Worm (Caenorhabditis elegans): ENCODE results near the gene C29G2.3.
A peak's percentile ranks its signal among the peaks of the same experiment; 100 is the strongest.

The C29G2.3 gene

ce11 chrV:2603056-2603455 is 22.4 kb downstream of the C29G2.3 start, which contains the start of gene F53E10.6 (continued):
- no peak for TF ChIP-seq aptf-2 (GFP tag; conservative IDR thresholded peaks at IDR 0.05)
- TF ChIP-seq zim-3 (tag; optimal IDR thresholded peaks at IDR 0.05), result no peak
- no peak for TF ChIP-seq mes-4 (tag; optimal IDR thresholded peaks at IDR 0.05)
- no peak for TF ChIP-seq madf-3 (GFP tag; IDR thresholded peaks at IDR 0.05)
- no peak for TF ChIP-seq B0035.1 (tag; optimal IDR thresholded peaks at IDR 0.05)
- TF ChIP-seq die-1 (tag; optimal IDR thresholded peaks at IDR 0.05), result no peak
- no peak for TF ChIP-seq ztf-26 (tag; optimal IDR thresholded peaks at IDR 0.05)
- no peak for TF ChIP-seq egrh-3 (GFP tag; IDR thresholded peaks at IDR 0.05)
- no peak for TF ChIP-seq pha-4 (tag; optimal IDR thresholded peaks at IDR 0.05)
- no peak for TF ChIP-seq rpc-1 (optimal IDR thresholded peaks at IDR 0.05)
- no peak for TF ChIP-seq rpc-1 (tag; optimal IDR thresholded peaks at IDR 0.05)
- TF ChIP-seq madf-8 (GFP tag; conservative IDR thresholded peaks at IDR 0.05), result no peak
- TF ChIP-seq fkh-3 (tag; optimal IDR thresholded peaks at IDR 0.05), result no peak
- TF ChIP-seq F52B5.7 (tag; optimal IDR thresholded peaks at IDR 0.05), result no peak
- no peak for TF ChIP-seq ztf-3 (GFP tag; optimal IDR thresholded peaks at IDR 0.05)
- TF ChIP-seq F22D6.2 (tag; optimal IDR thresholded peaks at IDR 0.05), result no peak
- TF ChIP-seq F37B4.10 (GFP tag; IDR thresholded peaks at IDR 0.05), result no peak
- TF ChIP-seq dpl-1 (GFP tag; optimal IDR thresholded peaks at IDR 0.05), result peak; percentile 69
- no peak for TF ChIP-seq egl-18 (GFP tag; IDR thresholded peaks at IDR 0.05)
- no peak for TF ChIP-seq ceh-91 (GFP tag; IDR thresholded peaks at IDR 0.05)
- TF ChIP-seq nhr-120 (GFP tag; IDR thresholded peaks at IDR 0.05), result no peak
- TF ChIP-seq lin-35 (GFP tag; optimal IDR thresholded peaks at IDR 0.05), result peak in 1 of 3 experiments; percentile 65
- TF ChIP-seq lin-26 (GFP tag; IDR thresholded peaks at IDR 0.05), result no peak
- 0 out of 2 replicates have a peak, but pooled peaks have one; percentile 9 for TF ChIP-seq ztf-28 (GFP tag; IDR thresholded peaks at IDR 0.05)
- TF ChIP-seq snpc-3.4 (tag; optimal IDR thresholded peaks at IDR 0.05), result no peak
- TF ChIP-seq ztf-18 (tag; optimal IDR thresholded peaks at IDR 0.05), result no peak
- TF ChIP-seq gei-17 (GFP tag; optimal IDR thresholded peaks at IDR 0.05), result no peak
- TF ChIP-seq nfya-2 (GFP tag; IDR thresholded peaks at IDR 0.05), result no peak
- 0 out of 2 replicates have a peak, but pooled peaks have one; percentile 24 for TF ChIP-seq lir-1 (GFP tag; conservative IDR thresholded peaks at IDR 0.05)
- TF ChIP-seq let-607 (tag; optimal IDR thresholded peaks at IDR 0.05), result no peak
- no peak for TF ChIP-seq nfyb-1 (GFP tag; IDR thresholded peaks at IDR 0.05)
- TF ChIP-seq hmg-1.2 (GFP tag; IDR thresholded peaks at IDR 0.05), result no peak
- TF ChIP-seq let-526 (GFP tag; IDR thresholded peaks at IDR 0.05), result no peak
- TF ChIP-seq snpc-1.3 (tag; optimal IDR thresholded peaks at IDR 0.05; ENCODE audit: insufficient read depth), result no peak
- no peak for TF ChIP-seq ceh-58 (GFP tag; IDR thresholded peaks at IDR 0.05)
- no peak for TF ChIP-seq hsf-1 (GFP tag; IDR thresholded peaks at IDR 0.05)
- TF ChIP-seq lin-54 (GFP tag; optimal IDR thresholded peaks at IDR 0.05), result peak; percentile 86
- no peak for TF ChIP-seq attf-3 (GFP tag; conservative IDR thresholded peaks at IDR 0.05)
- TF ChIP-seq dox-1 (GFP tag; IDR thresholded peaks at IDR 0.05), result peak; percentile 55; the same call in 1 of the 2 replicates
- no peak for TF ChIP-seq repo-1 (tag; optimal IDR thresholded peaks at IDR 0.05)
- TF ChIP-seq unc-130 (GFP tag; optimal IDR thresholded peaks at IDR 0.05), result peak; percentile 37
- no peak for TF ChIP-seq tbx-9 (tag; optimal IDR thresholded peaks at IDR 0.05; ENCODE audit: borderline replicate concordance)
- no peak for TF ChIP-seq C17E4.6 (GFP tag; IDR thresholded peaks at IDR 0.05)
- TF ChIP-seq bed-1 (GFP tag; IDR thresholded peaks at IDR 0.05), result no peak
- TF ChIP-seq sea-2 (GFP tag; IDR thresholded peaks at IDR 0.05), result no peak
- no peak for TF ChIP-seq ekl-4 (GFP tag; IDR thresholded peaks at IDR 0.05)
- no peak for TF ChIP-seq ama-1 (optimal IDR thresholded peaks at IDR 0.05)
- TF ChIP-seq ama-1 (GFP tag; optimal IDR thresholded peaks at IDR 0.05), result no peak
- TF ChIP-seq nhr-80 (tag; optimal IDR thresholded peaks at IDR 0.05), result no peak
- TF ChIP-seq attf-6 (GFP tag; IDR thresholded peaks at IDR 0.05), result no peak
- TF ChIP-seq dpff-1 (tag; optimal IDR thresholded peaks at IDR 0.05), result no peak
